Worm (Caenorhabditis elegans) whole organism, young adult: ENCODE results near the gene C50B8.5.

Experiments used
- bed-1 ChIP-seq: fragments of 200-800 bp; sonication (Bioruptor generic); IDR thresholded peaks from 2 replicates; pipeline ENCODE4 v1.3.6; 2022; ENCODE audit warnings: missing genetic modification reagents, missing genetic modification characterization, missing compliant biosample characterization
- let-607 ChIP-seq, 2 experiments: fragments of 200-800 bp in 1 of 2; sonication (Bioruptor generic) in 1 of 2; sonication (generic microtip) in 1 of 2; optimal IDR thresholded peaks; 2 replicates each; lab custom pipeline; 2016 to 2018; ENCODE audit warnings: mild to moderate bottlenecking in 2 of 2, missing compliant biosample characterization in 2 of 2, missing genetic modification characterization in 2 of 2, moderate library complexity in 2 of 2, missing genotype in 1 of 2
- nfya-2 ChIP-seq: fragments of 200-800 bp; sonication (Bioruptor generic); IDR thresholded peaks from 2 replicates; pipeline ENCODE4 v1.3.6; 2022; ENCODE audit warnings: missing genetic modification reagents, missing genetic modification characterization, missing compliant biosample characterization
- nfyb-1 ChIP-seq: fragments of 200-800 bp; sonication (Bioruptor generic); IDR thresholded peaks from 2 replicates; pipeline ENCODE4 v1.3.6; 2022; ENCODE audit warnings: missing genetic modification reagents, missing genetic modification characterization, missing compliant biosample characterization
- rec-8 ChIP-seq, 2 experiments: sonication (generic microtip); optimal IDR thresholded peaks; 2 replicates each; lab custom pipeline; 2016; ENCODE audit warnings: mild to moderate bottlenecking in 2 of 2, missing genetic modification characterization in 2 of 2, missing genetic modification reagents in 2 of 2, missing genotype in 2 of 2, missing biosample characterization in 1 of 2, missing compliant biosample characterization in 1 of 2, moderate library complexity in 1 of 2
- repo-1 ChIP-seq: sonication (generic microtip); optimal IDR thresholded peaks from 2 replicates; lab custom pipeline; 2017; ENCODE audit warnings: mild to moderate bottlenecking, missing genetic modification characterization, missing compliant biosample characterization
- snpc-4 ChIP-seq, 5 experiments: fragments of 150-350 bp in 1 of 5; sonication (generic microtip) in 4 of 5; optimal IDR thresholded peaks; 2 replicates each; lab custom pipeline; 2014 to 2018; ENCODE audit warnings: missing genetic modification characterization in 5 of 5, missing biosample characterization in 3 of 5, antibody characterized with exemption in 2 of 5, mild to moderate bottlenecking in 2 of 5, missing compliant biosample characterization in 2 of 5, missing genotype in 2 of 5, moderate library complexity in 2 of 5, missing genetic modification reagents in 1 of 5
- unc-62 ChIP-seq: fragments of 150-350 bp; optimal IDR thresholded peaks from 2 replicates; lab custom pipeline; 2014; ENCODE audit warnings: missing biosample characterization, missing genetic modification reagents, missing genetic modification characterization

DNA sequence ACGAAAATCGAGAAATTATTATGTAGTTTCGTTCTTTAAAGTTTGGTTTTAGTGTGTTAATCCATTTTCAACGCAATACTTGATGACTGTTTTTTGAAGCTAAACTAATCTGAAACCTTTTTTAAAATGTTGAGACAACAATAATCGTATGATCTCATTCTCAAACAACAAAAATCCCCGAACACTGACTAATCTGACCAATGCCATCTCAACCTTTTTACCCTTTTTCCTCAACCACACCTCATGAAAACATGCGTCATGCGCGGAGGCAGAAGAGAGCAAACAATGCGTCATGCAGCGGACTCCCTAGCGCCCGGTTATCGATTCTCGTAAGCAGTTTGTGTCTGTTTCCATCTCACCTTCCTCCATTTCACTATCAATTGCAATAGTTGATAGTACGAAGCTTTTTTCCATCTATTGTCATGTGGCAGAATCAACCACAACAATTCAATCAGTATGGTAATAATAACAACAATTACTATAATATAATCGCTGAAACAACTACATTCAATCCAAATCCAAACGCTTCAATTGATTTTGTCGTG, 9.0 kb upstream of the C50B8.5 start, which contains the start of gene C50B8.4:
- TF ChIP-seq snpc-4 (GFP tag; optimal IDR thresholded peaks at IDR 0.05; lab: Kevin White, UChicago), result no peak
- peak in 1 of 4 experiments; percentile 8 for TF ChIP-seq snpc-4 (tag; optimal IDR thresholded peaks at IDR 0.05; lab: Kevin White, UChicago)
- no peak for TF ChIP-seq nfyb-1 (GFP tag; lab: Robert Waterston, UW)
- TF ChIP-seq unc-62 (GFP tag; lab: Kevin White, UChicago), result no peak
- TF ChIP-seq nfya-2 (GFP tag; lab: Robert Waterston, UW), result no peak
- no peak for TF ChIP-seq repo-1 (tag; lab: Kevin White, UChicago)
- no peak for TF ChIP-seq rec-8 (tag; optimal IDR thresholded peaks at IDR 0.05; lab: Kevin White, UChicago)
- no peak for TF ChIP-seq bed-1 (GFP tag; lab: Robert Waterston, UW)
- no peak for TF ChIP-seq let-607 (tag; optimal IDR thresholded peaks at IDR 0.05; lab: Kevin White, UChicago)
